Worm (Caenorhabditis elegans) whole organism, L4/young adult: ENCODE data around the gene K03B4.4.

Experiments
- W03F9.2 ChIP-seq: fragments of 150-350 bp; optimal IDR thresholded peaks from 2 replicates; lab custom pipeline; 2014; ENCODE audit warnings: missing biosample characterization, missing genetic modification characterization
- dao-5 ChIP-seq: sonication (generic microtip); optimal IDR thresholded peaks from 2 replicates; lab custom pipeline; 2016; ENCODE audit warnings: missing genotype, missing genetic modification characterization, moderate library complexity, missing compliant biosample characterization
- him-1 ChIP-seq: sonication (generic microtip); optimal IDR thresholded peaks from 2 replicates; lab custom pipeline; 2016; ENCODE audit warnings: missing genotype, missing genetic modification reagents, missing genetic modification characterization, missing compliant biosample characterization

K03B4.4 gene

DNA sequence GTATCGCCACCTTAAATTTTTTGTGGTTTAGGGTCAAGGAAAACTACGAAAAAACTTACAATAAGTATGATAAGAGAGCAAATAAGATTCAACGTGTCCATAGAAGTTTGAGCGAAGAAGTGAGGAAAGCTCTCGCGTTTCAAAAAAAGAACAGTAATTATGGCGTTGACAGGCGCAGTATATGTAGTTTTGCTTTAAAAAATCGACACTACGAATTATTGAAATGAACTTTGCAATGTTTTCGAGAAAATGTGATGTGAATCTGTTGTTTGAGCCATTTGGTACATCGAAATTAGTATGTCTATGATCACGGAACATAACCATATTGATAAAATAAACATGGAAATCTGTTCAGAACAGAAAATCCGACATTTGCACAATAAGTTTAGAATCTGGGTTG is 19.4 kb upstream of the K03B4.4 start, which contains the start of gene srx-74:
srx-74 (minus strand) TSS at position 101 of the 400 bp plus-strand sequence.
- no peak for TF ChIP-seq dao-5
- TF ChIP-seq him-1 (tag; lab: Kevin White, UChicago), result no peak
- TF ChIP-seq W03F9.2, result no peak

DNA sequence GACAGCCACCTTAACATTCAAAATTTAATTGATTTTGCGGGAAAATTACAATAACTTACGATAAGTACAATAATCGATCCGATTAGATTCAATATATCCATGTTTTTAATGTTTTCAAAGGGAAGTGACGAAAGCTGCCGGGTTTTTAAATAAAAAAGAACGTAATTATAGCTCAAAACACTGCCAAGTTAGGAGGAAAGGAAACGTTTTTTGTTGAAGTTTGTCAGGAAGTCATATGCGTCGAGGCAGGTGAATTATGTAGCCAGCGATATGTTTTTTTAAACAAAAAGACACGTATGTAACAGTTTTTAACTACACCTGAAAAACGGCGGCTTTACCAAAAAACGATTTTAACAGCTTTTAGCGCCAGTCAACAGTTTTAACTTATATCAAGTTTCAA is 16.1 kb upstream of the K03B4.4 start, which contains the start of gene srx-73:
srx-73 (minus strand) TSS at position 101 of the 400 bp plus-strand sequence.
- TF ChIP-seq him-1 (tag; lab: Kevin White, UChicago) (no peak), dao-5 (no peak), W03F9.2 (no peak)

DNA sequence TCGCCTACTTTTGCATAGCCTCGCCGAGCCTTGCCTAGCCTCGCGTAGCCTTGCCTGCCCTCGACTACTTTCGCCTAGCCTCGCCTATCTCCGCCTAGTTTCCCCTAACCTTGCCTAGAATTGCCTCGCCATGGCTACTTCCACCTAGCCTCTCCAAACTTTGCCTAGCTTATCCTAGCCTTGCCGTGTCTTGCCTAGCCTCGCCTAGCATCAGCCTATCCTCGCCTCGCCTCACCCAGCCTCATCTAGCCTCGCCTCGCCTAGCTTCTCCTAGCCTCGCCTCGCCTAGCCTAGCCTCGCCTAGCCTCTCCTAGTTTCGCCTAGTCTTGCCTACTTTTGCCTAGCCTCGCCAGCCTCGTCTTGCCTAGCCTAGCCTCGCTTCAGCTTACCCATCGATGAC is 14.7 kb upstream of the K03B4.4 start:
- TF ChIP-seq dao-5 (no peak), W03F9.2 (no peak), him-1 (tag; lab: Kevin White, UChicago) (no peak)

- no peak for TF ChIP-seq him-1 (tag; lab: Kevin White, UChicago)
- no peak for TF ChIP-seq dao-5
- TF ChIP-seq W03F9.2, result no peak
Measured at ce11 chrV:4668636-4669035, 13.1 kb upstream of the K03B4.4 start, which contains the start of gene srx-77. Gene srx-77 (minus strand): TSS chrV:4668736.

ce11 chrV:4672487-4672886 is 9.3 kb upstream of the K03B4.4 start, which contains the start of gene K03B4.9:
Gene K03B4.9 (minus strand): TSS chrV:4672587.
- no peak for TF ChIP-seq him-1 (tag; lab: Kevin White, UChicago)
- TF ChIP-seq dao-5, result no peak
- no peak for TF ChIP-seq W03F9.2

- TF ChIP-seq W03F9.2, result no peak
- TF ChIP-seq him-1 (tag; lab: Kevin White, UChicago), result no peak
- TF ChIP-seq dao-5, result no peak
Measured at ce11 chrV:4674506-4674905, 7.3 kb upstream of the K03B4.4 start, which contains the start of gene K03B4.8. Gene K03B4.8 (minus strand): TSS chrV:4674606.

DNA sequence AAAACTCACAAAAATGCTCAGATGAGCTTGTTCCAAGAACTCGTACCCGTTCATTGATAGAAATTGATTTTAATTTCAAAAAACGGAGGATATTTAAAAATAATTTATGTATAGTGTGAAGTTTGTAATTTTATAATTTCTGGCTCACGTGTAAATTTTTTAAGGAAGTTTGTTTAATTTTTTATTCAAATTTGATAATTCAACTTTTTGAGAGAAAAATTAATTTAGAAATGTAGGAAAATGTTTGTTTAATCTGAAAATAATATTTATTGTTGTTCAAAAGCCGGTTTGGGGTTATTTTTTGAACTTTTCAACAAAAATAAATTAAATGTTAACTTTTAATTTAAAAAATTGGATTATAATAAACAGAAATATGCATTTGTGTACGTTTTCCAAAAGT is 5.7 kb upstream of the K03B4.4 start, which contains the start of gene K03B4.6:
K03B4.6 (minus strand) TSS at position 101 of the 400 bp plus-strand sequence.
- TF ChIP-seq W03F9.2 (no peak), him-1 (tag; lab: Kevin White, UChicago) (no peak), dao-5 (no peak)

ce11 chrV:4676812-4677211 is 5.0 kb upstream of the K03B4.4 start:
- no peak for TF ChIP-seq him-1 (tag; lab: Kevin White, UChicago)
- no peak for TF ChIP-seq W03F9.2
- no peak for TF ChIP-seq dao-5

- no peak for TF ChIP-seq W03F9.2
- no peak for TF ChIP-seq dao-5
- TF ChIP-seq him-1 (tag; lab: Kevin White, UChicago), result no peak
Measured at ce11 chrV:4684137-4684536, 2.4 kb downstream of the K03B4.4 start.

- peak; percentile 54 for TF ChIP-seq W03F9.2
- TF ChIP-seq him-1 (tag; lab: Kevin White, UChicago), result no peak
Measured at ce11 chrV:4686680-4687470, 5.1 kb downstream of the K03B4.4 start, which contains the start of gene taf-10. Gene taf-10 (plus strand): TSS chrV:4687103.

ce11 chrV:4687944-4688505 is 6.3 kb downstream of the K03B4.4 start, which contains the start of gene K03B4.2:
Gene K03B4.2 (plus strand): TSS chrV:4687994.
- TF ChIP-seq him-1 (tag; lab: Kevin White, UChicago), result no peak
- no peak for TF ChIP-seq W03F9.2
- TF ChIP-seq dao-5, result no peak

- TF ChIP-seq dao-5 (no peak), W03F9.2 (no peak), him-1 (tag; lab: Kevin White, UChicago) (no peak)
Measured at ce11 chrV:4689234-4689633, 7.5 kb downstream of the K03B4.4 start, which contains the start of gene K03B4.1. Gene K03B4.1 (plus strand): TSS chrV:4689330.

DNA sequence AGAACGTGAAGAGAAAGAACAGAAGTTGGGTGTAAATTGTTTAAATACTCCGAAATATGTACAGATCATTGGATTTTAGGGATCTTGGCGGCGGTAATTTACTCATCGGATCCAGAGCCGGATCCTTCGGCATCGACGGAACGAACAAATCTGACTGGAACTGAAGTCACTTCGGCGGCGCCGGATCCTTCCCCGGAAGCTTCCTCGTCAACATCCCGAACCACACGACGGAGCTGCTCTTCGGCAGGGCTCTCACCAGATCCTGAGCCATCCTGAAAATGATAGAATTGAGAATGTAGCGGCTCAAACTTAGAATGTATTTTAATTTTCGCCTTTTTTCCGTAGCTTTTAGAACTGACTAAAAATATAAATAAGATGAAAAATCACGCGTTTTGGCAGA is 9.9 kb downstream of the K03B4.4 start:
- TF ChIP-seq W03F9.2 (no peak), dao-5 (no peak), him-1 (tag; lab: Kevin White, UChicago) (no peak)

- TF ChIP-seq W03F9.2, result no peak
- no peak for TF ChIP-seq dao-5
- no peak for TF ChIP-seq him-1 (tag; lab: Kevin White, UChicago)
Measured at ce11 chrV:4692382-4693281, 10.9 kb downstream of the K03B4.4 start, which contains the start of gene cpg-8. Gene cpg-8 (minus strand): TSS chrV:4692432.
